Worm (Caenorhabditis elegans): ENCODE data around the gene arcp-1.

Gene arcp-1

DNA sequence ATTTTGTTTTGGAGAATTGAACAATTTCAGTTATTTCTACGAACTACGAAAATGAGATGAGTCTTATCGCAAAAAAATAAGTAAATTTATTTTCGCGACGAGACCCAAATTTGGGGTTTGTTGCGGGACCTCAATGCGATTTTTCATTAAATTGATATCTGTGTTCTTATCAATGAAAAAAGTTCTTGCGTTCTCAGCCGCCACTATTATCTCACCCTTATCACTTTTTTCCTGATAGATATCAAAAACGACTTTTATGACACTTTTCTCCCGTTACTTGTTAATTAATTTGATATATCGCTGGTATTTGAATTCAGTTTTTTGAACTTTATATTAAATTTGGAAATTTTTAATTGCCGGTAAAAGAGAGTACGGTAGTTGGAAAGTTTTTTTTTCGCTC is 15.8 kb downstream of the arcp-1 start:
- TF ChIP-seq ces-1 (GFP tag; optimal IDR thresholded peaks at IDR 0.05) (no peak), zip-8 (tag; optimal IDR thresholded peaks at IDR 0.05) (no peak), tbx-8 (GFP tag; optimal IDR thresholded peaks at IDR 0.05) (no peak), nhr-237 (tag; optimal IDR thresholded peaks at IDR 0.05) (no peak), sem-2 (GFP tag; optimal IDR thresholded peaks at IDR 0.05) (no peak), blmp-1 (tag; optimal IDR thresholded peaks at IDR 0.05) (no peak), lsy-2 (tag; optimal IDR thresholded peaks at IDR 0.05) (no peak), unc-62 (GFP tag; optimal IDR thresholded peaks at IDR 0.05) (no peak), ceh-39 (tag; optimal IDR thresholded peaks at IDR 0.05) (no peak), nhr-28 (tag; optimal IDR thresholded peaks at IDR 0.05) (no peak), elt-1 (tag; optimal IDR thresholded peaks at IDR 0.05; ENCODE audit: borderline replicate concordance, insufficient read depth) (no peak), unc-39 (tag; optimal IDR thresholded peaks at IDR 0.05) (no peak), bed-3 (GFP tag; optimal IDR thresholded peaks at IDR 0.05) (no peak), ztf-11 (tag; optimal IDR thresholded peaks at IDR 0.05) (no peak), unc-120 (tag; optimal IDR thresholded peaks at IDR 0.05; ENCODE audit: poor library complexity, severe bottlenecking) (no peak), mls-2 (tag; optimal IDR thresholded peaks at IDR 0.05) (no peak)

DNA sequence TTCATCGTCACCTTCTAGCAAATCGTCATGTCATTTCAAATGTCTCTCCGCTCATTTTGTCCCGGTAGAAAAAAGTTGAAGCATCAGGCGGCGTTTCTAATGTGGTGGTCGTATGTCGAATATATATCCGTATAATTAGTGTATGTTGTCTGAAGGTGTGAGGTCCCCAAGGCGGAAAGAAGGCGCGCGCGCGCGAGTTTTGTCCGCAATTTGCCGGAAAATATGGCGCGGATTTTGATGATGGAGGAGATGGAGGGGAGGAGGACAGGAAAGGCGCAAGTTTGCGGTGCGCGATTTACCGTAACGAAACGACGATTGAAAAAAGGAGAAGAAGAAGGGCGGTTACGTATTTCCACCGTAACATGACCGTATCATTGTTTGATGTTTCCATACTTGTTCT is 17.1 kb downstream of the arcp-1 start:
- TF ChIP-seq tbx-8 (GFP tag; optimal IDR thresholded peaks at IDR 0.05) (no peak), ceh-83 (GFP tag; optimal IDR thresholded peaks at IDR 0.05) (no peak), unc-120 (tag; optimal IDR thresholded peaks at IDR 0.05; ENCODE audit: poor library complexity, severe bottlenecking) (no peak)

DNA sequence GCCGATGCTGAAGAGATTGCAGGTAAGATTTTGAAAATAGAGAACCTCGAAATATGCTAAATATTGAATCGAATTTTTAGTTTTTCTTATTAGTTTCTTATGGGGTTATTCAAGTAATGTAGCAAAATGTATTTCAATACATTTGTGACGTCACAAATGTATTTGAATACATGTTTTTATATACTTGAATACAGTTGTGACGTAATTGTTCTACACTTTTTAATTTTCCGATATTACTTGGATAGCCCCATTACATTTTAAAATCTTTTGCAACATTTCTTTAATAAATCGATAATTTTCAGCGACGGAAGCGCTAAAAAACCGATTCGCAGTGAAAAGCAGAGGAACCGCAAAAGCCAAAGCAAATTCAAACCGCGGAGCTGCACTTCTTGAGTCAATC is 20.9 kb downstream of the arcp-1 start:
- TF ChIP-seq mls-2 (tag; optimal IDR thresholded peaks at IDR 0.05) (no peak), mep-1 (tag; optimal IDR thresholded peaks at IDR 0.05) (no peak), zip-8 (tag; optimal IDR thresholded peaks at IDR 0.05) (peak; percentile 90), lin-32 (GFP tag; optimal IDR thresholded peaks at IDR 0.05) (no peak)

DNA sequence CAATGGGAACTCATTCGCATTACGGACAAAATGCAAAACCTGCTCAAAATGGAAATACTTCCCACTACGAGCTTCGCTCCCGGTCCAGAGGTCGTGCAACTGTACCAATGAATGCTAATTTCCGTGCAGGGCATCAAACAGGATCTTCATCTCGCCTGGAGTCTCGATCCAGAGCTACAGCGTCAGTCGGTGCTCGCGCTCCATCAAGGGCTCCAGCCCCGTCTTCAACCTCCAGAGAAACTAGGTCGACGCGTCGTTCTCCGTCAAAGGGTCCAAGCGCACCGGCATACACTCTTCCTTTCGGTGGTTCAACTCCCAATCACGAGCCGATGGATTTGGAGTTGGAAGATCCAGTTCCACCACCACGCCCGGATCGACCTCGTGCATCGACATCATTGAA is 21.5 kb downstream of the arcp-1 start:
- no peak for TF ChIP-seq elt-1 (tag; optimal IDR thresholded peaks at IDR 0.05; ENCODE audit: borderline replicate concordance, insufficient read depth)
- no peak for TF ChIP-seq mls-2 (tag; optimal IDR thresholded peaks at IDR 0.05)
- TF ChIP-seq ces-1 (GFP tag; optimal IDR thresholded peaks at IDR 0.05), result no peak
- TF ChIP-seq flh-1 (GFP tag; optimal IDR thresholded peaks at IDR 0.05), result no peak
- no peak for TF ChIP-seq hlh-1 (tag; optimal IDR thresholded peaks at IDR 0.05)
- no peak for TF ChIP-seq sptf-1 (tag; optimal IDR thresholded peaks at IDR 0.05)
- no peak for TF ChIP-seq tbx-8 (GFP tag; optimal IDR thresholded peaks at IDR 0.05)
- no peak for TF ChIP-seq nhr-12 (tag; optimal IDR thresholded peaks at IDR 0.05)
- TF ChIP-seq drap-1 (GFP tag; optimal IDR thresholded peaks at IDR 0.05), result no peak
- no peak for TF ChIP-seq ceh-83 (GFP tag; optimal IDR thresholded peaks at IDR 0.05)
- TF ChIP-seq lsy-2 (tag; optimal IDR thresholded peaks at IDR 0.05), result no peak
- TF ChIP-seq ceh-43 (GFP tag; optimal IDR thresholded peaks at IDR 0.05), result no peak
- TF ChIP-seq blmp-1 (tag; optimal IDR thresholded peaks at IDR 0.05), result no peak
- no peak for TF ChIP-seq elt-3 (tag; optimal IDR thresholded peaks at IDR 0.05)

DNA sequence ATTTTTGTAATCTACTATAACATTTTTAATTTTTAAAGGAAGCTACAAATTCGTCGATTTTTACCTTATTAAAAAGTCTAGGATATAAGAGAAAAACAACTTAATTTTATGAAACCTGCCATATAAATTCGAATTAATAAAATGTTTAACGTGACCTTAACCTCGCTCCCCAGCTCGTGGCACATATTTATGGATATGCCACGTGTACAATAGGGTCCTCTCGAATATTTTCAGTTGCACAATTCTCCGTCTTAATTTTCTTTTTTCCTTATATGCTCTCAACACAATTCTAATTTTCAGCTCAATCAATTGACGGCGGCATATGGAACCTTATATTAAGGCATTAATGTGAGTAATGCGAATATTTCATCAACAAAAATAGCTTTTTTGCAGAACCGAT is 22.9 kb downstream of the arcp-1 start, which contains the start of gene F34D10.4:
F34D10.4 (plus strand) TSS at position 301 of the 400 bp plus-strand sequence.
- TF ChIP-seq unc-120 (tag; optimal IDR thresholded peaks at IDR 0.05; ENCODE audit: poor library complexity, severe bottlenecking) (no peak), unc-39 (tag; optimal IDR thresholded peaks at IDR 0.05) (no peak), bed-3 (GFP tag; optimal IDR thresholded peaks at IDR 0.05) (no peak), M03D4.4 (tag; optimal IDR thresholded peaks at IDR 0.05) (no peak), ceh-39 (tag; optimal IDR thresholded peaks at IDR 0.05) (no peak), blmp-1 (tag; optimal IDR thresholded peaks at IDR 0.05) (no peak), tbx-8 (GFP tag; optimal IDR thresholded peaks at IDR 0.05) (no peak), flh-1 (GFP tag; optimal IDR thresholded peaks at IDR 0.05) (no peak), elt-3 (tag; optimal IDR thresholded peaks at IDR 0.05) (no peak), sem-2 (GFP tag; optimal IDR thresholded peaks at IDR 0.05) (no peak), lin-13 (tag; optimal IDR thresholded peaks at IDR 0.05) (no peak), ces-1 (GFP tag; optimal IDR thresholded peaks at IDR 0.05) (no peak)

DNA sequence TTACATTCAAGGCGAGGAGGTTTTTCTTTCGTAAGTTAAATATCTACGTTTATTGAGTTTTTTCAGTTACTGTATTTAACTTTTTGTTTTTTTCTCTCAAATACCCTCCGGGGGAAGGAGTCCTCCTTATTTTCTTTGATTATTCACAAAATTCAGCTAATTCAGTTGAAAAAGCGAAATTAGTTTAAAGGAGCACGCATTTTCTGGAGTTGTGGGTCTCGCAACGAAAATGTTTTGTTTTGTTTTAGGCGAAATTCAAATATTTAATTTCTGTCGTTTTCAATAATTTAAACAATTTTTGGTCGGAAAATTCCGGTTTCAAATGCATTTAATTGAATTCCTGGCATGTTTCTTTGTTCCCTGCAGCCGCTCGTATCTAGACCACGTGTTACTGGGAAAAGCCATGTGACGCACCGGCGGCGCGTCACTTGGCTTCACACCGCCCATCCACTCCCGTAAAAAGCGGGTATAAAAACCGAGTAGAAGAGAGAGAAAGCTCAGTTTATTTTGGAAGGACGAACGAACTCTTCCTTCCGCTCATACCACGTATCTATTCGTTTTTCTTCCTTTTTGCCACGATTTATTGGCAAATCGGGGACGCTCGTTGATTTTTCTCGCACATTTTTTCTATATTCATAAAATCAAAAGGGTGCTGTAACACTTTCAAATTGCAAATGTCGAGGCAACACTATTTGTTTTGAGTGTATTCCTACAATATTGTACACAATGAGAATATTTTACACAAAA is 23.5 kb downstream of the arcp-1 start:
- TF ChIP-seq sptf-1 (tag; optimal IDR thresholded peaks at IDR 0.05) (peak; percentile 37), hlh-1 (tag; optimal IDR thresholded peaks at IDR 0.05) (peak; percentile 88), sem-2 (GFP tag; optimal IDR thresholded peaks at IDR 0.05) (no peak)

All from whole organism, mixed stage, embryonic.